Fruit fly (Drosophila melanogaster) whole organism, prepupa: ENCODE data around the gene CG10317.

Source experiments
- CG10631 ChIP-seq: fragments of 200-800 bp; sonication (Bioruptor generic); optimal IDR thresholded peaks from 2 replicates; lab custom pipeline; 2016; ENCODE audit warnings: missing biosample characterization, missing genetic modification characterization
- CG10669 ChIP-seq: fragments of 200-800 bp; sonication (Bioruptor generic); optimal IDR thresholded peaks from 3 replicates; lab custom pipeline; 2018; ENCODE audit warnings: missing biosample characterization, mild to moderate bottlenecking, missing genetic modification characterization, moderate library complexity
- CG11294 ChIP-seq: fragments of 200-800 bp; sonication (Bioruptor generic); IDR thresholded peaks from 2 replicates; pipeline ENCODE4 v1.3.6; 2022; ENCODE audit warnings: missing biosample characterization, missing genetic modification characterization
- CG11762 ChIP-seq: fragments of 200-800 bp; sonication (Bioruptor generic); optimal IDR thresholded peaks from 3 replicates; lab custom pipeline; 2016; ENCODE audit warnings: missing biosample characterization, missing genetic modification characterization; ENCODE audit not compliant: insufficient read depth
- CG15336 ChIP-seq: fragments of 200-800 bp; sonication (Bioruptor generic); IDR thresholded peaks from 2 replicates; pipeline ENCODE4 v1.3.6; 2022; ENCODE audit warnings: missing biosample characterization, missing genetic modification characterization
- CG1621 ChIP-seq: fragments of 200-800 bp; sonication (Bioruptor generic); optimal IDR thresholded peaks from 3 replicates; lab custom pipeline; 2018; ENCODE audit warnings: missing biosample characterization, mild to moderate bottlenecking, missing genetic modification characterization
- CG3032 ChIP-seq: fragments of 200-800 bp; optimal IDR thresholded peaks from 2 replicates; lab custom pipeline; 2019; ENCODE audit warnings: missing biosample characterization, mild to moderate bottlenecking, missing genetic modification characterization, moderate library complexity
- CG31627 ChIP-seq: fragments of 200-800 bp; sonication (Bioruptor generic); optimal IDR thresholded peaks from 3 replicates; lab custom pipeline; 2016; ENCODE audit warnings: missing biosample characterization, missing genetic modification characterization
- CG34406 ChIP-seq: fragments of 200-800 bp; sonication (Bioruptor generic); optimal IDR thresholded peaks from 3 replicates; lab custom pipeline; 2016; ENCODE audit warnings: missing biosample characterization, missing genetic modification characterization
- CG3919 ChIP-seq: fragments of 200-800 bp; sonication (Bioruptor generic); optimal IDR thresholded peaks from 3 replicates; lab custom pipeline; 2016; ENCODE audit warnings: missing biosample characterization, missing genetic modification characterization
- CG6163 ChIP-seq: fragments of 200-800 bp; sonication (Bioruptor generic); IDR thresholded peaks from 3 replicates; pipeline ENCODE4 v1.3.6; 2022; ENCODE audit warnings: missing biosample characterization, missing genetic modification characterization
- CG6792 ChIP-seq: fragments of 200-800 bp; sonication (Bioruptor generic); optimal IDR thresholded peaks from 3 replicates; lab custom pipeline; 2016; ENCODE audit warnings: missing biosample characterization, missing genetic modification characterization
- CG6808 ChIP-seq: fragments of 200-800 bp; sonication (Bioruptor generic); optimal IDR thresholded peaks from 3 replicates; lab custom pipeline; 2017; ENCODE audit warnings: missing biosample characterization, missing genetic modification characterization, mild to moderate bottlenecking, moderate library complexity, missing genetic modification reagents
- CG6854 ChIP-seq: fragments of 200-800 bp; sonication (Bioruptor generic); optimal IDR thresholded peaks from 2 replicates; lab custom pipeline; 2017; ENCODE audit warnings: missing biosample characterization, mild to moderate bottlenecking, missing genetic modification characterization
- CG7368 ChIP-seq: fragments of 200-800 bp; sonication (Bioruptor generic); optimal IDR thresholded peaks from 3 replicates; lab custom pipeline; 2016; ENCODE audit warnings: missing biosample characterization, missing genetic modification characterization
- CG8119 ChIP-seq: fragments of 200-800 bp; sonication (Bioruptor generic); IDR thresholded peaks from 3 replicates; pipeline ENCODE4 v1.3.6; 2022; ENCODE audit warnings: missing biosample characterization, missing genetic modification characterization
- CG8632 ChIP-seq: fragments of 200-800 bp; sonication (Bioruptor generic); optimal IDR thresholded peaks from 3 replicates; lab custom pipeline; 2016; ENCODE audit warnings: missing biosample characterization, missing genetic modification characterization
- CG9139 ChIP-seq: fragments of 200-800 bp; sonication (Bioruptor generic); optimal IDR thresholded peaks from 3 replicates; lab custom pipeline; 2017; ENCODE audit warnings: missing biosample characterization, mild to moderate bottlenecking, missing genetic modification characterization
- Eip78C ChIP-seq: fragments of 200-800 bp; sonication (Bioruptor generic); peaks from one replicate; lab custom pipeline; 2016; ENCODE audit warnings: missing biosample characterization, missing genetic modification characterization
- Eip93F ChIP-seq: fragments of 200-800 bp; sonication (Bioruptor generic); optimal IDR thresholded peaks from 2 replicates; lab custom pipeline; 2016; ENCODE audit warnings: missing biosample characterization, mild to moderate bottlenecking, missing genetic modification characterization
- Ets21C ChIP-seq: fragments of 200-800 bp; sonication (Bioruptor generic); optimal IDR thresholded peaks from 3 replicates; lab custom pipeline; 2016; ENCODE audit warnings: missing biosample characterization, missing genetic modification characterization
- Ets96B ChIP-seq: fragments of 200-800 bp; optimal IDR thresholded peaks from 2 replicates; lab custom pipeline; 2019; ENCODE audit warnings: missing biosample characterization, mild to moderate bottlenecking, missing genetic modification characterization, moderate library complexity
- Gug ChIP-seq: fragments of 200-800 bp; sonication (Bioruptor generic); IDR thresholded peaks from 2 replicates; pipeline ENCODE4 v1.3.6; 2022; ENCODE audit warnings: missing biosample characterization, missing genetic modification characterization
- Hr38 ChIP-seq: sonication (Bioruptor generic); optimal IDR thresholded peaks from 2 replicates; lab custom pipeline; 2016; ENCODE audit warnings: missing biosample characterization, missing genetic modification characterization
- Hr4 ChIP-seq: fragments of 200-800 bp; sonication (Bioruptor generic); optimal IDR thresholded peaks from 3 replicates; lab custom pipeline; 2016; ENCODE audit warnings: missing biosample characterization, missing genetic modification characterization
- Lpt ChIP-seq: fragments of 200-800 bp; sonication (Bioruptor generic); optimal IDR thresholded peaks from 3 replicates; lab custom pipeline; 2016; ENCODE audit warnings: missing biosample characterization, missing genetic modification characterization
- OdsH ChIP-seq: fragments of 200-800 bp; sonication (Bioruptor generic); optimal IDR thresholded peaks from 3 replicates; lab custom pipeline; 2016; ENCODE audit warnings: missing biosample characterization, missing genetic modification characterization
- Sox102F ChIP-seq: fragments of 200-800 bp; sonication (Bioruptor generic); optimal IDR thresholded peaks from 2 replicates; lab custom pipeline; 2016; ENCODE audit warnings: missing biosample characterization, mild to moderate bottlenecking, missing genetic modification characterization
- Sox14 ChIP-seq: fragments of 200-800 bp; sonication (Bioruptor generic); optimal IDR thresholded peaks from 3 replicates; lab custom pipeline; 2016; ENCODE audit warnings: missing biosample characterization, missing genetic modification characterization
- acj6 ChIP-seq: fragments of 200-800 bp; sonication (Bioruptor generic); optimal IDR thresholded peaks from 3 replicates; lab custom pipeline; 2016; ENCODE audit warnings: missing biosample characterization, missing genetic modification characterization
- cyc ChIP-seq: fragments of 200-800 bp; sonication (Bioruptor generic); optimal IDR thresholded peaks from 3 replicates; lab custom pipeline; 2016; ENCODE audit warnings: missing biosample characterization, missing genetic modification characterization
- dac ChIP-seq: fragments of 200-800 bp; sonication (Bioruptor generic); optimal IDR thresholded peaks from 2 replicates; lab custom pipeline; 2017; ENCODE audit warnings: missing biosample characterization, mild to moderate bottlenecking, missing genetic modification characterization
- eg ChIP-seq: fragments of 200-800 bp; sonication (Bioruptor generic); IDR thresholded peaks from 3 replicates; pipeline ENCODE4 v1.3.6; 2022; ENCODE audit warnings: missing biosample characterization, missing genetic modification characterization
- esn ChIP-seq: fragments of 200-800 bp; sonication (Bioruptor generic); optimal IDR thresholded peaks from 2 replicates; lab custom pipeline; 2016; ENCODE audit warnings: missing biosample characterization, mild to moderate bottlenecking, missing genetic modification characterization, moderate library complexity
- fd59A ChIP-seq: fragments of 200-800 bp; sonication (Bioruptor generic); optimal IDR thresholded peaks from 2 replicates; lab custom pipeline; 2017; ENCODE audit warnings: missing biosample characterization, mild to moderate bottlenecking, missing genetic modification characterization, missing genetic modification reagents
- fkh ChIP-seq: fragments of 200-800 bp; sonication (Bioruptor generic); optimal IDR thresholded peaks from 3 replicates; lab custom pipeline; 2017; ENCODE audit warnings: missing biosample characterization, mild to moderate bottlenecking, missing genetic modification characterization, moderate library complexity
- lz ChIP-seq: fragments of 200-800 bp; sonication (Bioruptor generic); optimal IDR thresholded peaks from 3 replicates; lab custom pipeline; 2016; ENCODE audit warnings: missing biosample characterization, missing genetic modification characterization
- pdm3 ChIP-seq: fragments of 200-800 bp; sonication (Bioruptor generic); optimal IDR thresholded peaks from 3 replicates; lab custom pipeline; 2016; ENCODE audit warnings: missing biosample characterization, missing genetic modification characterization
- salr ChIP-seq, 2 experiments: fragments of 200-800 bp; sonication (Bioruptor generic); optimal IDR thresholded peaks; 3 replicates each; lab custom pipeline; 2016 to 2018; ENCODE audit warnings: missing biosample characterization in 2 of 2, missing genetic modification characterization in 2 of 2, mild to moderate bottlenecking in 1 of 2
- spab ChIP-seq: fragments of 200-800 bp; sonication (Bioruptor generic); optimal IDR thresholded peaks from 2 replicates; lab custom pipeline; 2017; ENCODE audit warnings: missing biosample characterization, mild to moderate bottlenecking, missing genetic modification characterization, missing genetic modification reagents
- ss ChIP-seq, 2 experiments: fragments of 200-800 bp; sonication (Bioruptor generic); optimal IDR thresholded peaks; 2 replicates in 1 of 2; 3 replicates in 1 of 2; lab custom pipeline; 2017 to 2018; ENCODE audit warnings: mild to moderate bottlenecking in 2 of 2, missing biosample characterization in 2 of 2, missing genetic modification characterization in 2 of 2, moderate library complexity in 1 of 2
- topi ChIP-seq: fragments of 200-800 bp; sonication (Bioruptor generic); optimal IDR thresholded peaks from 3 replicates; lab custom pipeline; 2016; ENCODE audit warnings: missing biosample characterization, missing genetic modification characterization
- vri ChIP-seq: fragments of 200-800 bp; sonication (Bioruptor generic); optimal IDR thresholded peaks from 3 replicates; lab custom pipeline; 2016; ENCODE audit warnings: missing biosample characterization, mild to moderate bottlenecking, missing genetic modification characterization

CG10317 gene

dm6 chr3R:16341817-16342374, 28.4 kb downstream of the CG10317 start, which contains the start of the genes SF2 and pad (continued):
- TF ChIP-seq fkh (GFP tag; lab: Kevin White, UChicago): peak; percentile 95
- no peak for TF ChIP-seq dac (GFP tag; lab: Kevin White, UChicago)
- peak; percentile 86 for TF ChIP-seq lz (GFP tag; lab: Kevin White, UChicago)
- TF ChIP-seq pdm3 (GFP tag; lab: Kevin White, UChicago): no peak
- TF ChIP-seq CG8119 (GFP tag; lab: Robert Waterston, UW): peak; percentile 48; the same call in 2 of the 3 replicates
- TF ChIP-seq CG11762 (GFP tag; lab: Kevin White, UChicago): peak; percentile 60
- TF ChIP-seq cyc (GFP tag; lab: Kevin White, UChicago): peak; percentile 78
- TF ChIP-seq CG3919 (GFP tag; lab: Kevin White, UChicago): peak; percentile 76
- TF ChIP-seq CG7368 (GFP tag; lab: Kevin White, UChicago): peak; percentile 51
- peak; percentile 23; the same call in 1 of the 2 replicates for TF ChIP-seq Gug (GFP tag; lab: Robert Waterston, UW)
- peak; percentile 14 for TF ChIP-seq fd59A (GFP tag; lab: Kevin White, UChicago)
- peak; percentile 84 for TF ChIP-seq Sox14
- peak; percentile 59 for TF ChIP-seq Ets96B (tag; lab: Kevin White, UChicago)
- no peak for TF ChIP-seq CG15336 (GFP tag; lab: Robert Waterston, UW)
- peak; percentile 67 for TF ChIP-seq Eip93F
- peak; percentile 33 for TF ChIP-seq CG9139 (GFP tag; lab: Kevin White, UChicago)
- TF ChIP-seq CG3032 (tag; lab: Kevin White, UChicago): peak; percentile 76
- peak; percentile 77 for TF ChIP-seq acj6 (GFP tag; lab: Kevin White, UChicago)
- no peak for TF ChIP-seq Sox102F
- peak; percentile 60 for TF ChIP-seq CG34406 (GFP tag; lab: Kevin White, UChicago)
- TF ChIP-seq CG6854 (GFP tag; lab: Kevin White, UChicago): peak; percentile 48
- peak; percentile 80 for TF ChIP-seq Ets21C (GFP tag; lab: Kevin White, UChicago)
- TF ChIP-seq CG10669 (GFP tag; lab: Kevin White, UChicago): peak; percentile 56
- TF ChIP-seq CG6808 (GFP tag; lab: Kevin White, UChicago): peak; percentile 70
- TF ChIP-seq CG31627 (GFP tag; lab: Kevin White, UChicago): peak; percentile 86
- peak; percentile 24 for TF ChIP-seq Lpt
- peak; percentile 68 for TF ChIP-seq CG8632 (GFP tag; lab: Kevin White, UChicago)
- TF ChIP-seq spab (GFP tag; lab: Kevin White, UChicago): no peak
- TF ChIP-seq topi (GFP tag; lab: Kevin White, UChicago): peak; percentile 73
- TF ChIP-seq salr (GFP tag; optimal IDR thresholded peaks at IDR 0.05; lab: Kevin White, UChicago): peak in 1 of 2 experiments; percentile 4
- TF ChIP-seq CG11294 (GFP tag; lab: Robert Waterston, UW): no peak; the same call in 1 of the 2 replicates
- peak; percentile 90 for TF ChIP-seq Eip78C (GFP tag; lab: Kevin White, UChicago)
- TF ChIP-seq Hr38 (GFP tag; lab: Kevin White, UChicago): no peak
- TF ChIP-seq CG6792 (GFP tag; lab: Kevin White, UChicago): peak; percentile 54
- peak; percentile 55; the same call in 2 of the 3 replicates for TF ChIP-seq eg (GFP tag; lab: Robert Waterston, UW)
- peak; percentile 78 for TF ChIP-seq OdsH (GFP tag; lab: Kevin White, UChicago)
- TF ChIP-seq vri (GFP tag; lab: Kevin White, UChicago): peak; percentile 64
- TF ChIP-seq, all 60 proteins: peak for 43

dm6 chr3R:16340610-16341009, 29.7 kb downstream of the CG10317 start:
- TF ChIP-seq eg (GFP tag; lab: Robert Waterston, UW) (peak; percentile 60; the same call in 2 of the 3 replicates), Hr4 (no peak), topi (GFP tag; lab: Kevin White, UChicago) (no peak), acj6 (GFP tag; lab: Kevin White, UChicago) (no peak), CG3919 (GFP tag; lab: Kevin White, UChicago) (peak; percentile 2), Gug (GFP tag; lab: Robert Waterston, UW) (no peak), cyc (GFP tag; lab: Kevin White, UChicago) (no peak), Eip78C (GFP tag; lab: Kevin White, UChicago) (peak; percentile 71), CG6808 (GFP tag; lab: Kevin White, UChicago) (peak; percentile 42), CG10631 (no peak), CG3032 (tag; lab: Kevin White, UChicago) (peak; percentile 10), CG15336 (GFP tag; lab: Robert Waterston, UW) (0 out of 2 replicates have a peak, but pooled peaks have one; percentile 28), CG9139 (GFP tag; lab: Kevin White, UChicago) (peak; percentile 34), spab (GFP tag; lab: Kevin White, UChicago) (peak; percentile 25), Sox102F (no peak), ss (GFP tag; optimal IDR thresholded peaks at IDR 0.05; lab: Kevin White, UChicago) (peak in 1 of 2 experiments; percentile 80), esn (GFP tag; lab: Kevin White, UChicago) (no peak), CG11294 (GFP tag; lab: Robert Waterston, UW) (0 out of 2 replicates have a peak, but pooled peaks have one; percentile 8), CG6163 (peak; percentile 53; the same call in 1 of the 3 replicates), CG1621 (tag; lab: Kevin White, UChicago) (peak; percentile 6)
- TF ChIP-seq, all 60 proteins: peak for 12
